Worm (Caenorhabditis elegans): ENCODE data around the gene F22B3.8.
"Not testable (repeated sequence)": the region's sequence is repeated elsewhere in the genome, so short reads cannot be mapped to it uniquely, and the experiment has no call there.

ce11 chrIV:11416724-11417123, 8.0 kb downstream of the F22B3.8 start, which contains the start of gene F22B3.5:
- TF ChIP-seq unc-62 (GFP tag; optimal IDR thresholded peaks at IDR 0.05); lin-39 (tag; optimal IDR thresholded peaks at IDR 0.05); ztf-11 (tag; optimal IDR thresholded peaks at IDR 0.05); nhr-237 (tag; optimal IDR thresholded peaks at IDR 0.05); R02D3.7 (tag; optimal IDR thresholded peaks at IDR 0.05); nfya-1 (tag; optimal IDR thresholded peaks at IDR 0.05; ENCODE audit: insufficient read depth); nhr-25 (tag; optimal IDR thresholded peaks at IDR 0.05); nhr-28 (tag; optimal IDR thresholded peaks at IDR 0.05); fos-1 (tag; optimal IDR thresholded peaks at IDR 0.05); skn-1 (tag; optimal IDR thresholded peaks at IDR 0.05); pha-4 (tag; optimal IDR thresholded peaks at IDR 0.05); ceh-28 (tag; optimal IDR thresholded peaks at IDR 0.05); sea-2 (GFP tag; optimal IDR thresholded peaks at IDR 0.05); lin-15B (tag; optimal IDR thresholded peaks at IDR 0.05): not testable (repeated sequence)
